Worm (Caenorhabditis elegans) whole organism, L3 larva: Measurements from ENCODE around the gene egl-38.

Experiments used
- R02D3.7 ChIP-seq: fragments of 150-350 bp; optimal IDR thresholded peaks from 2 replicates; lab custom pipeline; 2014; ENCODE audit warnings: missing biosample characterization, missing genetic modification characterization
- ZK546.5 ChIP-seq: sonication (generic microtip); optimal IDR thresholded peaks from 2 replicates; lab custom pipeline; 2017; ENCODE audit warnings: missing biosample characterization, missing genetic modification characterization
- aly-2 ChIP-seq: fragments of 150-350 bp; optimal IDR thresholded peaks from 2 replicates; lab custom pipeline; 2014; ENCODE audit warnings: missing biosample characterization, missing genetic modification characterization
- ceh-28 ChIP-seq: fragments of 150-350 bp; optimal IDR thresholded peaks from 2 replicates; lab custom pipeline; 2014; ENCODE audit warnings: missing biosample characterization, missing genetic modification reagents, missing genetic modification characterization
- daf-12 ChIP-seq: fragments of 150-350 bp; optimal IDR thresholded peaks from 2 replicates; lab custom pipeline; 2014; ENCODE audit warnings: missing biosample characterization, missing genetic modification reagents, missing genetic modification characterization
- egl-27 ChIP-seq: sonication (generic microtip); optimal IDR thresholded peaks from 4 replicates; lab custom pipeline; 2017; ENCODE audit warnings: missing biosample characterization, missing genetic modification reagents, missing genetic modification characterization
- egl-5 ChIP-seq: fragments of 150-350 bp; optimal IDR thresholded peaks from 2 replicates; lab custom pipeline; 2017; ENCODE audit warnings: missing biosample characterization, missing genetic modification reagents, missing genetic modification characterization, inconsistent platforms
- elt-1 ChIP-seq: fragments of 150-350 bp; optimal IDR thresholded peaks from 2 replicates; lab custom pipeline; 2014; ENCODE audit warnings: missing biosample characterization, missing genetic modification characterization
- elt-2 ChIP-seq: sonication (generic microtip); optimal IDR thresholded peaks from 2 replicates; lab custom pipeline; 2016; ENCODE audit warnings: missing genetic modification reagents, mild to moderate bottlenecking, missing genetic modification characterization, missing compliant biosample characterization
- elt-3 ChIP-seq, 3 experiments: fragments of 150-350 bp in 1 of 3; sonication (generic microtip) in 2 of 3; optimal IDR thresholded peaks; 2 replicates in 2 of 3; 4 replicates in 1 of 3; lab custom pipeline; 2014 to 2017; ENCODE audit warnings: missing biosample characterization in 3 of 3, missing genetic modification characterization in 3 of 3
- eor-1 ChIP-seq, 2 experiments: fragments of 150-350 bp; optimal IDR thresholded peaks; 2 replicates each; lab custom pipeline; 2014 to 2018; ENCODE audit warnings: missing biosample characterization in 2 of 2, missing genetic modification characterization in 2 of 2
- fkh-10 ChIP-seq: sonication (generic microtip); optimal IDR thresholded peaks from 2 replicates; lab custom pipeline; 2017; ENCODE audit warnings: missing biosample characterization, missing genetic modification reagents, missing genetic modification characterization
- fkh-2 ChIP-seq: fragments of 150-350 bp; optimal IDR thresholded peaks from 2 replicates; lab custom pipeline; 2014; ENCODE audit warnings: missing biosample characterization, missing genetic modification reagents, missing genetic modification characterization
- fos-1 ChIP-seq: fragments of 150-350 bp; optimal IDR thresholded peaks from 2 replicates; lab custom pipeline; 2014; ENCODE audit warnings: missing biosample characterization, missing genetic modification characterization
- hmg-11 ChIP-seq: sonication (generic microtip); optimal IDR thresholded peaks from 2 replicates; lab custom pipeline; 2016; ENCODE audit warnings: missing genetic modification characterization, missing compliant biosample characterization
- jun-1 ChIP-seq: fragments of 150-350 bp; optimal IDR thresholded peaks from 2 replicates; lab custom pipeline; 2014; ENCODE audit warnings: missing biosample characterization, missing genetic modification reagents, missing genetic modification characterization
- lin-15B ChIP-seq: fragments of 150-350 bp; optimal IDR thresholded peaks from 2 replicates; lab custom pipeline; 2014; ENCODE audit warnings: missing biosample characterization, missing genetic modification characterization
- lin-39 ChIP-seq: fragments of 150-350 bp; optimal IDR thresholded peaks from 2 replicates; lab custom pipeline; 2018; ENCODE audit warnings: missing biosample characterization, missing genetic modification reagents, missing genetic modification characterization
- lsy-12 ChIP-seq: sonication (generic microtip); optimal IDR thresholded peaks from 2 replicates; lab custom pipeline; 2016; ENCODE audit warnings: mild to moderate bottlenecking, missing genetic modification characterization, missing compliant biosample characterization
- mdl-1 ChIP-seq: fragments of 150-350 bp; optimal IDR thresholded peaks from 2 replicates; lab custom pipeline; 2014; ENCODE audit warnings: missing biosample characterization, missing genetic modification characterization
- mml-1 ChIP-seq: fragments of 150-350 bp; sonication (generic microtip); optimal IDR thresholded peaks from 3 replicates; lab custom pipeline; 2014; ENCODE audit warnings: missing biosample characterization, missing genetic modification characterization
- nfya-1 ChIP-seq: sonication (generic microtip); optimal IDR thresholded peaks from 2 replicates; lab custom pipeline; 2017; ENCODE audit warnings: missing genetic modification characterization, mild to moderate bottlenecking, missing compliant biosample characterization, antibody characterized with exemption, moderate library complexity; ENCODE audit not compliant: insufficient read depth
- nhr-11 ChIP-seq: fragments of 150-350 bp; optimal IDR thresholded peaks from 2 replicates; lab custom pipeline; 2014; ENCODE audit warnings: missing biosample characterization, missing genetic modification characterization
- nhr-12 ChIP-seq: fragments of 150-350 bp; optimal IDR thresholded peaks from 2 replicates; lab custom pipeline; 2014; ENCODE audit warnings: missing biosample characterization, missing genetic modification characterization
- nhr-23 ChIP-seq: fragments of 150-350 bp; optimal IDR thresholded peaks from 2 replicates; lab custom pipeline; 2014; ENCODE audit warnings: missing biosample characterization, missing genetic modification reagents, missing genetic modification characterization
- nhr-25 ChIP-seq: sonication (generic microtip); optimal IDR thresholded peaks from 2 replicates; lab custom pipeline; 2017; ENCODE audit warnings: missing biosample characterization, missing genetic modification characterization
- nhr-28 ChIP-seq: fragments of 150-350 bp; optimal IDR thresholded peaks from 2 replicates; lab custom pipeline; 2014; ENCODE audit warnings: missing biosample characterization, missing genetic modification characterization
- nhr-43 ChIP-seq: sonication (generic microtip); optimal IDR thresholded peaks from 2 replicates; lab custom pipeline; 2016; ENCODE audit warnings: mild to moderate bottlenecking, missing genetic modification characterization, missing compliant biosample characterization; ENCODE audit not compliant: poor library complexity, severe bottlenecking
- nhr-76 ChIP-seq: fragments of 150-350 bp; sonication (generic microtip); optimal IDR thresholded peaks from 5 replicates; lab custom pipeline; 2014; ENCODE audit warnings: missing biosample characterization, missing genetic modification characterization
- nhr-77 ChIP-seq: fragments of 150-350 bp; optimal IDR thresholded peaks from 2 replicates; lab custom pipeline; 2014; ENCODE audit warnings: missing biosample characterization, missing genetic modification characterization
- pqm-1 ChIP-seq: fragments of 150-350 bp; optimal IDR thresholded peaks from 2 replicates; lab custom pipeline; 2017; ENCODE audit warnings: missing biosample characterization, missing genetic modification characterization, inconsistent platforms
- skn-1 ChIP-seq: fragments of 150-350 bp; optimal IDR thresholded peaks from 2 replicates; lab custom pipeline; 2014; ENCODE audit warnings: missing biosample characterization, missing genetic modification characterization
- snpc-4 ChIP-seq: fragments of 150-350 bp; optimal IDR thresholded peaks from 2 replicates; lab custom pipeline; 2014; ENCODE audit warnings: missing biosample characterization, missing genetic modification characterization
- tbx-2 ChIP-seq: sonication (generic microtip); optimal IDR thresholded peaks from 2 replicates; lab custom pipeline; 2016; ENCODE audit warnings: mild to moderate bottlenecking, missing genetic modification characterization, missing compliant biosample characterization
- unc-39 ChIP-seq: sonication (generic microtip); optimal IDR thresholded peaks from 4 replicates; lab custom pipeline; 2017; ENCODE audit warnings: missing biosample characterization, missing genetic modification characterization
- zag-1 ChIP-seq: fragments of 150-350 bp; optimal IDR thresholded peaks from 2 replicates; lab custom pipeline; 2014; ENCODE audit warnings: missing biosample characterization, missing genetic modification characterization
- ztf-11 ChIP-seq: fragments of 150-350 bp; optimal IDR thresholded peaks from 2 replicates; lab custom pipeline; 2014; ENCODE audit warnings: missing biosample characterization, missing genetic modification characterization
- ztf-4 ChIP-seq: fragments of 150-350 bp; optimal IDR thresholded peaks from 2 replicates; lab custom pipeline; 2014; ENCODE audit warnings: missing biosample characterization, missing genetic modification characterization

egl-38 gene

ce11 chrIV:10112570-10112969 is 2.3 kb upstream of the egl-38 start, which contains the start of gene nsph-3.2:
Gene nsph-3.2, plus strand, starts transcription at chrIV:10112870.
- no peak for TF ChIP-seq pqm-1 (tag; lab: Kevin White, UChicago)
- no peak for TF ChIP-seq fkh-10 (GFP tag; lab: Kevin White, UChicago)
- no peak for TF ChIP-seq elt-2 (tag; lab: Kevin White, UChicago)
- TF ChIP-seq lsy-12, result no peak
- no peak for TF ChIP-seq nhr-11 (tag; lab: Kevin White, UChicago)
- no peak for TF ChIP-seq nfya-1 (tag; lab: Kevin White, UChicago)
- no peak for TF ChIP-seq egl-27
- TF ChIP-seq skn-1 (tag; lab: Kevin White, UChicago), result no peak
- no peak for TF ChIP-seq daf-12
- TF ChIP-seq lin-15B (tag; lab: Kevin White, UChicago), result no peak
- TF ChIP-seq aly-2, result no peak
- TF ChIP-seq ztf-11, result no peak
- no peak for TF ChIP-seq R02D3.7

- TF ChIP-seq ceh-28 (tag; lab: Kevin White, UChicago) (no peak), elt-3 (tag; optimal IDR thresholded peaks at IDR 0.05; lab: Kevin White, UChicago) (no peak), ztf-11 (no peak), nhr-77 (tag; lab: Kevin White, UChicago) (no peak), daf-12 (no peak), nhr-28 (tag; lab: Kevin White, UChicago) (no peak), hmg-11 (tag; lab: Kevin White, UChicago) (no peak), mdl-1 (tag; lab: Kevin White, UChicago) (no peak), ZK546.5 (tag; lab: Kevin White, UChicago) (no peak), nhr-25 (tag; lab: Kevin White, UChicago) (no peak), egl-27 (no peak), mml-1 (tag; lab: Kevin White, UChicago) (no peak), egl-5 (tag; lab: Kevin White, UChicago) (no peak)
Observed at ce11 chrIV:10111441-10111840, 1.1 kb upstream of the egl-38 start, which contains the start of gene spch-1. Gene spch-1, minus strand, starts transcription at chrIV:10111541.

DNA sequence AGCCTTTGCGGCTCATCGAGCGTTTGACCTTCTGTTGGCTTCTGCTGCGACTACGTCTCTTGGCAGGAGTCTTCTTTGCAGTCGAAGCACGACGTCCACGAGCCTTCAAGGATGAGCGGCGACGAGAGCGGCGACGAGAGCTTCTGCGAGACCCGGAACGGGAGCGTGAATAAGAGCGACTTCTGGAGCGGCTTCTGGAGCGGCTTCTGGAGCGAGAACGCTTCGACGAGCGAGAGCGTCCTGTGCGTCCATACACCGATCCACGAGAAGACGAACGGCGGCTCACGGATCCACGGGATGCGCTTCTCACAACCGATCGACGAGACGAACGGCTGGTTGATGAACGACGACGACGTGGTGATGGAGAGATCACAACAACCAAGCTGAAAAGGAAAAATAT is 553 bp upstream of the egl-38 start:
- TF ChIP-seq zag-1 (no peak), eor-1 (tag; optimal IDR thresholded peaks at IDR 0.05; lab: Kevin White, UChicago) (no peak), pqm-1 (tag; lab: Kevin White, UChicago) (no peak), unc-39 (tag; lab: Kevin White, UChicago) (no peak), nhr-25 (tag; lab: Kevin White, UChicago) (no peak), elt-1 (tag; lab: Kevin White, UChicago) (no peak), nhr-76 (tag; lab: Kevin White, UChicago) (no peak)

DNA sequence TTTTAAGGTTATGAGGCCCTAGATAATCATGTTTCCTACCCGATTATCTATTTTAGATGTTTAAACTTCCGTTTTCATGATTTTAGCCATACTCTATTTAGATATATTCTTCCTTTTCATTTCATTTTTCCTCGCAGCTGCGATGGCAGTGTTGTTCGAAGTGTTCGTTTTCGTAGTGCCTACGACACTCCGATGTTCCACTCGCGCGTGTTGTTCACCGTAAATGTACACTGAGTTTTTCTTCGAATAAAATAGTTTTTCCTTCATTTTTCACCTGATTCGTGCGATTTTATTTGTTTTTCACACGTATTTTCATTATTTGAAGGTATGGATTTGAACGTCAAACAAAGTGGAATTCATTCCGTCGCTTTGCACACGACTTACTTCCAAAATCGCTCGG is 13.4 kb downstream of the egl-38 start, which contains the start of gene dis-3:
dis-3 (plus strand) TSS at position 322 of the 400 bp plus-strand sequence.
- TF ChIP-seq R02D3.7 (peak; percentile 71), lin-15B (tag; lab: Kevin White, UChicago) (peak; percentile 42), fkh-2 (tag; lab: Kevin White, UChicago) (no peak)
- TF ChIP-seq, all 47 proteins: peak for 2

ce11 chrIV:10095171-10095570 is 15.1 kb downstream of the egl-38 start, which contains the start of the genes C04G2.5 and msp-36:
Gene C04G2.5, minus strand, starts transcription at chrIV:10095271.
Gene msp-36, plus strand, starts transcription at chrIV:10095433.
- no peak for TF ChIP-seq egl-5 (tag; lab: Kevin White, UChicago)
- TF ChIP-seq snpc-4 (tag; lab: Kevin White, UChicago), result no peak
- TF ChIP-seq mdl-1 (tag; lab: Kevin White, UChicago), result no peak
- TF ChIP-seq jun-1 (tag; lab: Kevin White, UChicago), result no peak
- no peak for TF ChIP-seq fos-1 (tag; lab: Kevin White, UChicago)
- no peak for TF ChIP-seq fkh-2 (tag; lab: Kevin White, UChicago)
- TF ChIP-seq nhr-23, result no peak
- no peak for TF ChIP-seq ZK546.5 (tag; lab: Kevin White, UChicago)
- no peak for TF ChIP-seq tbx-2
- no peak for TF ChIP-seq nhr-43 (tag; lab: Kevin White, UChicago)
- TF ChIP-seq nhr-25 (tag; lab: Kevin White, UChicago), result no peak
- no peak for TF ChIP-seq ztf-4 (tag; lab: Kevin White, UChicago)
- TF ChIP-seq lin-39 (tag; lab: Kevin White, UChicago), result no peak
- TF ChIP-seq ztf-11, result no peak
- no peak for TF ChIP-seq nhr-12 (tag; lab: Kevin White, UChicago)
- TF ChIP-seq, all 47 proteins: peak for 0
